Fruit fly (Drosophila melanogaster): ENCODE data around the gene pst.

DNA sequence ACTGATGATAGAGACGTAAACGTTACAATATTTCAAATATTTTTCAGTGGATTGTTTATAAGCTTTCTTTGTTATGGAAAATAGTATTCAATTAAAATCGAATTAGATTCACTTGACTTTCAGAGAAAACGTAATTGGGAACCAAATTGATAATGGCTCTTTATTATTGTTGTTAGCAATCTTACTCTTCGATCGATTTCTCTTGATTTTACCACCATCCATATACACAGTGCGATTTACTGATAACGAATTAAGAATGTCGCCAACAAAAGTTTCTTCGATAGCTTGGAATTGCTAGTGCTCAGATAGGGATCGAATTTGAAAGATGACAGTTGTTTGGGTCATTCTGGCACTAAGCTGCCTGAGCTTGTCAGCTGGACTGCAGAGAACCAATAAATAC, 39.7 kb upstream of the pst start, which contains the start of gene CG18417:
- TF ChIP-seq CG9948 (tag; optimal IDR thresholded peaks at IDR 0.05), result no peak
- no peak for TF ChIP-seq EcR (GFP tag; optimal IDR thresholded peaks at IDR 0.05)
- TF ChIP-seq CG17806 (tag; optimal IDR thresholded peaks at IDR 0.05), result no peak
- TF ChIP-seq CG13204 (GFP tag; optimal IDR thresholded peaks at IDR 0.05), result no peak
- TF ChIP-seq Snoo (tag; optimal IDR thresholded peaks at IDR 0.05), result no peak
- TF ChIP-seq CG32121 (GFP tag; IDR thresholded peaks at IDR 0.05), result no peak
- no peak for TF ChIP-seq rn (GFP tag; IDR thresholded peaks at IDR 0.05)

All from whole organism, pupa.